Fruit fly (Drosophila melanogaster) S2 (cell line): ENCODE data around the gene CG43098.

Experiments
- CG8478 ChIP-seq: fragments of >200 bp; optimal IDR thresholded peaks from 2 replicates; lab custom pipeline; 2018
- CTCF ChIP-seq, 2 experiments: fragments of >200 bp; optimal IDR thresholded peaks; 2 replicates each; lab custom pipeline; 2018

DNA sequence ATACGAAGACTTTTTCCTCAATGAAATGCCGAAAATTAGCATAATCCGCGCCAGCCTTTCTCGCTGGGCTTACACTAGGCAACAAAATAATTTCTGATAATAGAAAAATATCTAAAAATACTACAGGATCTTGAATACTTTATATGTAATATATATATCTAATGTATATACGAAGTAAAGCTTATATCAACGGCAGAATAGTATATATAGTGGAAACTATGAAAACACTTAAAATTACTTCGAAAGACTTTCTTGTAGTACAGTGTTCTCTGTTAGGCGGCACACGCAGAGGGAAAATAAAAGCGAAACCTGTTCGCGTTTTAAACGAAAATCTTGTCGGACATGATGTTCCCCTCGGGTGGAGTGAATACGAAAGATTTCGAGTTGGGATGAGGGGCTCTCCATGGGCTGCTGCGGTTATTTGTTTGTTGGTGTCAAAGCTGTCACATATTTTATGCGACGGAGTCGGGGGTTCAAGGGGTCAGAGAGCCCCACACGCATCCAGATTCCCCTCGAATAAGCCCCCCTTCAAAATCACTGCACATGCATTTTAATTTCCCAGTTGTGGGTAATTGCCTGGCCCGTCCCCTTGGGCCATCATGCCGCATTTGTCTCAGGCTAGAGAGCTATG, 24.6 kb upstream of the CG43098 start:
- TF ChIP-seq CTCF (optimal IDR thresholded peaks at IDR 0.05; lab: Kevin White, UChicago) (no peak), CG8478 (lab: Kevin White, UChicago) (no peak)
